Fruit fly (Drosophila melanogaster) whole organism, prepupa: ENCODE measurements around the gene CG17329.

Experiments used
- Blimp-1 ChIP-seq: fragments of 200-800 bp; sonication (Bioruptor generic); optimal IDR thresholded peaks from 3 replicates; lab custom pipeline; 2017; ENCODE audit warnings: missing biosample characterization, missing genetic modification characterization, mild to moderate bottlenecking, moderate library complexity, missing genetic modification reagents
- CG10631 ChIP-seq: fragments of 200-800 bp; sonication (Bioruptor generic); optimal IDR thresholded peaks from 2 replicates; lab custom pipeline; 2016; ENCODE audit warnings: missing biosample characterization, missing genetic modification characterization
- CG10669 ChIP-seq: fragments of 200-800 bp; sonication (Bioruptor generic); optimal IDR thresholded peaks from 3 replicates; lab custom pipeline; 2018; ENCODE audit warnings: missing biosample characterization, mild to moderate bottlenecking, missing genetic modification characterization, moderate library complexity
- CG11762 ChIP-seq: fragments of 200-800 bp; sonication (Bioruptor generic); optimal IDR thresholded peaks from 3 replicates; lab custom pipeline; 2016; ENCODE audit warnings: missing biosample characterization, missing genetic modification characterization; ENCODE audit not compliant: insufficient read depth
- CG16779 ChIP-seq: fragments of 200-800 bp; sonication (Bioruptor generic); optimal IDR thresholded peaks from 3 replicates; lab custom pipeline; 2017; ENCODE audit warnings: missing biosample characterization, mild to moderate bottlenecking, missing genetic modification characterization
- CG31627 ChIP-seq: fragments of 200-800 bp; sonication (Bioruptor generic); optimal IDR thresholded peaks from 3 replicates; lab custom pipeline; 2016; ENCODE audit warnings: missing biosample characterization, missing genetic modification characterization
- CG6163 ChIP-seq: fragments of 200-800 bp; sonication (Bioruptor generic); IDR thresholded peaks from 3 replicates; pipeline ENCODE4 v1.3.6; 2022; ENCODE audit warnings: missing biosample characterization, missing genetic modification characterization
- CG6276 ChIP-seq: fragments of 200-800 bp; sonication (Bioruptor generic); optimal IDR thresholded peaks from 2 replicates; lab custom pipeline; 2017; ENCODE audit warnings: missing biosample characterization, mild to moderate bottlenecking, missing genetic modification characterization
- CG6808 ChIP-seq: fragments of 200-800 bp; sonication (Bioruptor generic); optimal IDR thresholded peaks from 3 replicates; lab custom pipeline; 2017; ENCODE audit warnings: missing biosample characterization, missing genetic modification characterization, mild to moderate bottlenecking, moderate library complexity, missing genetic modification reagents
- CG6854 ChIP-seq: fragments of 200-800 bp; sonication (Bioruptor generic); optimal IDR thresholded peaks from 2 replicates; lab custom pipeline; 2017; ENCODE audit warnings: missing biosample characterization, mild to moderate bottlenecking, missing genetic modification characterization
- CG8119 ChIP-seq: fragments of 200-800 bp; sonication (Bioruptor generic); IDR thresholded peaks from 3 replicates; pipeline ENCODE4 v1.3.6; 2022; ENCODE audit warnings: missing biosample characterization, missing genetic modification characterization
- CG9139 ChIP-seq: fragments of 200-800 bp; sonication (Bioruptor generic); optimal IDR thresholded peaks from 3 replicates; lab custom pipeline; 2017; ENCODE audit warnings: missing biosample characterization, mild to moderate bottlenecking, missing genetic modification characterization
- Eip75B ChIP-seq: fragments of 200-800 bp; sonication (Bioruptor generic); optimal IDR thresholded peaks from 3 replicates; lab custom pipeline; 2016; ENCODE audit warnings: missing biosample characterization, missing genetic modification characterization
- Ets21C ChIP-seq: fragments of 200-800 bp; sonication (Bioruptor generic); optimal IDR thresholded peaks from 3 replicates; lab custom pipeline; 2016; ENCODE audit warnings: missing biosample characterization, missing genetic modification characterization
- Ets96B ChIP-seq: fragments of 200-800 bp; optimal IDR thresholded peaks from 2 replicates; lab custom pipeline; 2019; ENCODE audit warnings: missing biosample characterization, mild to moderate bottlenecking, missing genetic modification characterization, moderate library complexity
- Gug ChIP-seq: fragments of 200-800 bp; sonication (Bioruptor generic); IDR thresholded peaks from 2 replicates; pipeline ENCODE4 v1.3.6; 2022; ENCODE audit warnings: missing biosample characterization, missing genetic modification characterization
- Hr39 ChIP-seq: fragments of 200-800 bp; sonication (Bioruptor generic); optimal IDR thresholded peaks from 2 replicates; lab custom pipeline; 2016; ENCODE audit warnings: missing biosample characterization, missing genetic modification characterization
- Lpt ChIP-seq: fragments of 200-800 bp; sonication (Bioruptor generic); optimal IDR thresholded peaks from 3 replicates; lab custom pipeline; 2016; ENCODE audit warnings: missing biosample characterization, missing genetic modification characterization
- Met ChIP-seq: fragments of 200-800 bp; sonication (Bioruptor generic); optimal IDR thresholded peaks from 3 replicates; lab custom pipeline; 2016; ENCODE audit warnings: missing biosample characterization, missing genetic modification characterization
- OdsH ChIP-seq: fragments of 200-800 bp; sonication (Bioruptor generic); optimal IDR thresholded peaks from 3 replicates; lab custom pipeline; 2016; ENCODE audit warnings: missing biosample characterization, missing genetic modification characterization
- Smox ChIP-seq: fragments of 200-800 bp; sonication (Bioruptor generic); optimal IDR thresholded peaks from 3 replicates; lab custom pipeline; 2016; ENCODE audit warnings: missing biosample characterization, missing genetic modification characterization
- Sox14 ChIP-seq: fragments of 200-800 bp; sonication (Bioruptor generic); optimal IDR thresholded peaks from 3 replicates; lab custom pipeline; 2016; ENCODE audit warnings: missing biosample characterization, missing genetic modification characterization
- achi ChIP-seq: fragments of 200-800 bp; sonication (Bioruptor generic); optimal IDR thresholded peaks from 3 replicates; lab custom pipeline; 2016; ENCODE audit warnings: missing biosample characterization, missing genetic modification characterization
- acj6 ChIP-seq: fragments of 200-800 bp; sonication (Bioruptor generic); optimal IDR thresholded peaks from 3 replicates; lab custom pipeline; 2016; ENCODE audit warnings: missing biosample characterization, missing genetic modification characterization
- dsx ChIP-seq: fragments of 200-800 bp; optimal IDR thresholded peaks from 3 replicates; lab custom pipeline; 2019; ENCODE audit warnings: missing biosample characterization, mild to moderate bottlenecking, missing genetic modification characterization, moderate library complexity; ENCODE audit not compliant: poor library complexity, severe bottlenecking
- eg ChIP-seq: fragments of 200-800 bp; sonication (Bioruptor generic); IDR thresholded peaks from 3 replicates; pipeline ENCODE4 v1.3.6; 2022; ENCODE audit warnings: missing biosample characterization, missing genetic modification characterization
- fd59A ChIP-seq: fragments of 200-800 bp; sonication (Bioruptor generic); optimal IDR thresholded peaks from 2 replicates; lab custom pipeline; 2017; ENCODE audit warnings: missing biosample characterization, mild to moderate bottlenecking, missing genetic modification characterization, missing genetic modification reagents
- fd85E ChIP-seq: fragments of 200-800 bp; sonication (Bioruptor generic); optimal IDR thresholded peaks from 3 replicates; lab custom pipeline; 2016; ENCODE audit warnings: missing biosample characterization, missing genetic modification characterization
- net ChIP-seq: fragments of 200-800 bp; sonication (Bioruptor generic); optimal IDR thresholded peaks from 3 replicates; lab custom pipeline; 2016; ENCODE audit warnings: missing biosample characterization, missing genetic modification characterization
- spab ChIP-seq: fragments of 200-800 bp; sonication (Bioruptor generic); optimal IDR thresholded peaks from 2 replicates; lab custom pipeline; 2017; ENCODE audit warnings: missing biosample characterization, mild to moderate bottlenecking, missing genetic modification characterization, missing genetic modification reagents
- svp ChIP-seq: fragments of 200-800 bp; sonication (Bioruptor generic); peaks from one replicate; lab custom pipeline; 2016; ENCODE audit warnings: missing biosample characterization, missing genetic modification characterization
- vri ChIP-seq: fragments of 200-800 bp; sonication (Bioruptor generic); optimal IDR thresholded peaks from 3 replicates; lab custom pipeline; 2016; ENCODE audit warnings: missing biosample characterization, mild to moderate bottlenecking, missing genetic modification characterization

The CG17329 gene

dm6 chr2L:16267159-16268065 is 23.7 kb upstream of the CG17329 start (continued):
- TF ChIP-seq CG10631 (GFP tag; lab: Kevin White, UChicago) (peak; percentile 52), achi (GFP tag; lab: Kevin White, UChicago) (peak; percentile 31), CG31627 (GFP tag; lab: Kevin White, UChicago) (no peak), OdsH (GFP tag; lab: Kevin White, UChicago) (peak; percentile 44), Smox (no peak), CG6163 (no peak), fd59A (GFP tag; lab: Kevin White, UChicago) (peak; percentile 42), CG8119 (GFP tag; lab: Robert Waterston, UW) (no peak), fd85E (GFP tag; lab: Kevin White, UChicago) (no peak), acj6 (GFP tag; lab: Kevin White, UChicago) (peak; percentile 18)

dm6 chr2L:16268107-16268539 is 23.0 kb upstream of the CG17329 start:
- TF ChIP-seq fd85E (GFP tag; lab: Kevin White, UChicago) (no peak), Hr39 (no peak), vri (GFP tag; lab: Kevin White, UChicago) (peak; percentile 54), net (GFP tag; lab: Kevin White, UChicago) (peak; percentile 40), CG8119 (GFP tag; lab: Robert Waterston, UW) (no peak), CG11762 (GFP tag; lab: Kevin White, UChicago) (no peak), Ets21C (GFP tag; lab: Kevin White, UChicago) (no peak), CG16779 (tag; lab: Kevin White, UChicago) (no peak), dsx (GFP tag; lab: Kevin White, UChicago) (peak; percentile 56), CG6276 (GFP tag; lab: Kevin White, UChicago) (peak; percentile 32), Lpt (GFP tag; lab: Kevin White, UChicago) (peak; percentile 42), CG6854 (GFP tag; lab: Kevin White, UChicago) (peak; percentile 58)

- TF ChIP-seq CG6163 = no peak
- no peak for TF ChIP-seq CG6276 (GFP tag; lab: Kevin White, UChicago)
- no peak for TF ChIP-seq Lpt (GFP tag; lab: Kevin White, UChicago)
- no peak for TF ChIP-seq Ets21C (GFP tag; lab: Kevin White, UChicago)
- TF ChIP-seq Gug (GFP tag; lab: Robert Waterston, UW) = no peak
- no peak for TF ChIP-seq Ets96B (tag; lab: Kevin White, UChicago)
- no peak for TF ChIP-seq net (GFP tag; lab: Kevin White, UChicago)
- peak; percentile 1 for TF ChIP-seq fd59A (GFP tag; lab: Kevin White, UChicago)
- no peak for TF ChIP-seq CG9139
- no peak for TF ChIP-seq svp (GFP tag; lab: Kevin White, UChicago)
- no peak for TF ChIP-seq Eip75B (GFP tag; lab: Kevin White, UChicago)
- no peak for TF ChIP-seq Blimp-1 (GFP tag; lab: Kevin White, UChicago)
- no peak for TF ChIP-seq Met (GFP tag; lab: Kevin White, UChicago)
- no peak for TF ChIP-seq vri (GFP tag; lab: Kevin White, UChicago)
- TF ChIP-seq CG10631 (GFP tag; lab: Kevin White, UChicago) = peak; percentile 10
- TF ChIP-seq Sox14 (GFP tag; lab: Kevin White, UChicago) = peak; percentile 23
- TF ChIP-seq Hr39 = no peak
- TF ChIP-seq eg (GFP tag; lab: Robert Waterston, UW) = no peak
- no peak for TF ChIP-seq CG8119 (GFP tag; lab: Robert Waterston, UW)
- no peak for TF ChIP-seq CG6808 (GFP tag; lab: Kevin White, UChicago)
- no peak for TF ChIP-seq CG11762 (GFP tag; lab: Kevin White, UChicago)
- no peak for TF ChIP-seq fd85E (GFP tag; lab: Kevin White, UChicago)
- TF ChIP-seq CG16779 (tag; lab: Kevin White, UChicago) = no peak
- TF ChIP-seq spab = no peak
- TF ChIP-seq CG6854 (GFP tag; lab: Kevin White, UChicago) = no peak
- no peak for TF ChIP-seq CG10669 (GFP tag; lab: Kevin White, UChicago)
These were observed 22.2 kb upstream of the CG17329 start for dm6 chr2L:16268869-16269231.
